Worm (Caenorhabditis elegans) whole organism, L4/young adult: Measurements from ENCODE around the gene got-2.2.

Experiments
- W03F9.2 ChIP-seq: fragments of 150-350 bp; optimal IDR thresholded peaks from 2 replicates; lab custom pipeline; 2014; ENCODE audit warnings: missing biosample characterization, missing genetic modification characterization
- dao-5 ChIP-seq: sonication (generic microtip); optimal IDR thresholded peaks from 2 replicates; lab custom pipeline; 2016; ENCODE audit warnings: missing genotype, missing genetic modification characterization, moderate library complexity, missing compliant biosample characterization
- him-1 ChIP-seq: sonication (generic microtip); optimal IDR thresholded peaks from 2 replicates; lab custom pipeline; 2016; ENCODE audit warnings: missing genotype, missing genetic modification reagents, missing genetic modification characterization, missing compliant biosample characterization

DNA sequence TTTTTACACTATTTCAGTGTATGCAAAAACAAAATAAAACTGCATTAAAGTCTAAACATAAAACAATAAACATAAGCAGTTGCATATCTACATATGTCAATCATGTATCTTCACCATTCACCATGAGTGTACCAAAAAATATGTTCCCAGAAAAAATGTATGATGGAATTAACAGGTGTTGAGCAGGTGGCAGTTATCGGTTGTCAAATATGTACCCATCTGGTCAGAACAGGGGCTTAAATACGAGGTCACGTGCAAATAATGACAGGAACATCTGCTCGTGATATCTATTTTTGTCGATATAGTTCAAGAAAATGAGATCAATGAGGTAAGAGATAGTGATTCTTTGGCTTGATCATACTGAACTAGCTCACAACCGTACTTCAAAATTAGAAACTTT, 18.3 kb downstream of the got-2.2 start:
- TF ChIP-seq him-1 (tag; lab: Kevin White, UChicago) (no peak), W03F9.2 (tag; lab: Kevin White, UChicago) (no peak), dao-5 (tag; lab: Kevin White, UChicago) (no peak)
